Worm (Caenorhabditis elegans) whole organism, mixed stage, embryonic: ENCODE data around the gene Y94A7B.11.

ENCODE experiments used
- ceh-39 ChIP-seq: fragments of 150-350 bp; optimal IDR thresholded peaks from 2 replicates; lab custom pipeline; 2014; ENCODE audit warnings: missing biosample characterization, missing genetic modification characterization
- ces-1 ChIP-seq: fragments of 150-350 bp; optimal IDR thresholded peaks from 2 replicates; lab custom pipeline; 2014; ENCODE audit warnings: missing biosample characterization, missing genetic modification reagents, missing genetic modification characterization
- elt-1 ChIP-seq: sonication (generic microtip); optimal IDR thresholded peaks from 2 replicates; lab custom pipeline; 2017; ENCODE audit warnings: missing genetic modification characterization, mild to moderate bottlenecking, missing compliant biosample characterization, antibody characterized with exemption, moderate library complexity, borderline replicate concordance; ENCODE audit not compliant: insufficient read depth
- lin-13 ChIP-seq: fragments of 150-350 bp; optimal IDR thresholded peaks from 2 replicates; lab custom pipeline; 2014; ENCODE audit warnings: missing biosample characterization, missing genetic modification characterization
- lin-32 ChIP-seq: fragments of 200-800 bp; sonication (Bioruptor generic); optimal IDR thresholded peaks from 2 replicates; lab custom pipeline; 2018; ENCODE audit warnings: mild to moderate bottlenecking, missing genetic modification characterization, missing compliant biosample characterization
- lsy-2 ChIP-seq: fragments of 150-350 bp; optimal IDR thresholded peaks from 2 replicates; lab custom pipeline; 2014; ENCODE audit warnings: missing biosample characterization, missing genetic modification characterization
- nhr-28 ChIP-seq: fragments of 150-350 bp; optimal IDR thresholded peaks from 2 replicates; lab custom pipeline; 2014; ENCODE audit warnings: missing biosample characterization, missing genetic modification characterization
- pha-4 ChIP-seq: fragments of 150-350 bp; optimal IDR thresholded peaks from 2 replicates; lab custom pipeline; 2018; ENCODE audit warnings: missing biosample characterization, missing genetic modification reagents, missing genetic modification characterization
- sem-2 ChIP-seq: fragments of 200-800 bp; sonication (Bioruptor generic); optimal IDR thresholded peaks from 2 replicates; lab custom pipeline; 2018; ENCODE audit warnings: mild to moderate bottlenecking, missing genetic modification characterization, missing compliant biosample characterization
- snpc-4 ChIP-seq: fragments of 150-350 bp; optimal IDR thresholded peaks from 2 replicates; lab custom pipeline; 2014; ENCODE audit warnings: missing biosample characterization, missing genetic modification characterization
- unc-120 ChIP-seq: sonication (generic microtip); optimal IDR thresholded peaks from 2 replicates; lab custom pipeline; 2017; ENCODE audit warnings: missing genetic modification characterization, missing compliant biosample characterization; ENCODE audit not compliant: poor library complexity, severe bottlenecking
- unc-62 ChIP-seq: fragments of 150-350 bp; optimal IDR thresholded peaks from 2 replicates; lab custom pipeline; 2014; ENCODE audit warnings: missing biosample characterization, missing genetic modification reagents, missing genetic modification characterization

DNA sequence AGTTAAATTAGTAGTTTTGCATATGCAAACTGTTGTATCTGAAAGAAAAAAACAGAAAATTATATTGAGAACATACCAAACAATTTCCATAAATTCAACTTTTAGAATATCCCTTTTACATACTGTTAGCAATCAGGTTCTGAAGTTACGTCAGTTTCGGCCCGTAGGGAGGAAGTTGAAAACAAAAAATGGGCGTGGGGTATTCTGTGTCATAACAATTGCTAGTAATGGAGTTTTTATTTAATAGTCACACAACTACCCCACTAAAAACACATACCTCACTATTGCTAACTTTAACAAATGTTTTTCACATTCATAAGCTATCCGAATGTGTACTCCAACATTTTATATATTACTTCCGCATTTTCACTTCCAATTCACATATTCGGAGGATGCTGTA lies 19.4 kb upstream of the Y94A7B.11 start, which contains the start of gene srh-300:
- TF ChIP-seq unc-120 (tag; lab: Kevin White, UChicago): no peak
- no peak for TF ChIP-seq lsy-2 (tag; lab: Kevin White, UChicago)
- TF ChIP-seq ces-1 (GFP tag; lab: Kevin White, UChicago): no peak
- TF ChIP-seq lin-13 (tag; lab: Kevin White, UChicago): no peak
- no peak for TF ChIP-seq ceh-39 (tag; lab: Kevin White, UChicago)
- no peak for TF ChIP-seq nhr-28 (tag; lab: Kevin White, UChicago)
- no peak for TF ChIP-seq sem-2 (GFP tag; lab: Kevin White, UChicago)
- no peak for TF ChIP-seq lin-32 (GFP tag; lab: Kevin White, UChicago)
- no peak for TF ChIP-seq pha-4 (tag; lab: Kevin White, UChicago)
- no peak for TF ChIP-seq unc-62 (GFP tag; lab: Kevin White, UChicago)
- TF ChIP-seq snpc-4 (tag; lab: Kevin White, UChicago): no peak
- no peak for TF ChIP-seq elt-1 (tag; lab: Kevin White, UChicago)
